Fruit fly (Drosophila melanogaster) whole organism, embryonic: ENCODE data around the gene CG46270.

ENCODE experiments used
- ATbp ChIP-seq: fragments of 200-800 bp; sonication (Bioruptor generic); optimal IDR thresholded peaks from 2 replicates; lab custom pipeline; 2017; ENCODE audit warnings: missing biosample characterization, mild to moderate bottlenecking, missing genetic modification characterization, missing genetic modification reagents
- B-H1 ChIP-seq: fragments of 200-800 bp; sonication (Bioruptor generic); IDR thresholded peaks from 3 replicates; pipeline ENCODE4 v1.3.6; 2022; ENCODE audit warnings: missing biosample characterization, missing genetic modification characterization
- C15 ChIP-seq: fragments of 200-800 bp; sonication (Bioruptor generic); IDR thresholded peaks from 3 replicates; pipeline ENCODE4 v1.3.6; 2022; ENCODE audit warnings: missing biosample characterization, missing genetic modification characterization
- CG11247 ChIP-seq: fragments of 200-800 bp; sonication (Bioruptor generic); IDR thresholded peaks from 2 replicates; pipeline ENCODE4 v1.3.6; 2022; ENCODE audit warnings: missing biosample characterization, missing genetic modification characterization
- CG11504 ChIP-seq: fragments of 200-800 bp; sonication (Bioruptor generic); optimal IDR thresholded peaks from 3 replicates; lab custom pipeline; 2019; ENCODE audit warnings: missing biosample characterization, mild to moderate bottlenecking, missing genetic modification characterization, moderate library complexity
- CG12299 ChIP-seq: fragments of 200-800 bp; sonication (Bioruptor generic); optimal IDR thresholded peaks from 2 replicates; lab custom pipeline; 2018; ENCODE audit warnings: missing biosample characterization, mild to moderate bottlenecking, missing genetic modification characterization
- CG13424 ChIP-seq: fragments of 200-800 bp; sonication (Bioruptor generic); optimal IDR thresholded peaks from 2 replicates; lab custom pipeline; 2019; ENCODE audit warnings: missing biosample characterization, mild to moderate bottlenecking, missing genetic modification characterization, moderate library complexity
- CG14441 ChIP-seq: fragments of 200-800 bp; sonication (Bioruptor generic); IDR thresholded peaks from 2 replicates; pipeline ENCODE4 v1.3.6; 2022; ENCODE audit warnings: missing biosample characterization, missing genetic modification characterization
- CG15011 ChIP-seq: fragments of 200-800 bp; sonication (Bioruptor generic); optimal IDR thresholded peaks from 3 replicates; lab custom pipeline; 2018; ENCODE audit warnings: missing biosample characterization, mild to moderate bottlenecking, missing genetic modification characterization
- CG17829 ChIP-seq: fragments of 200-800 bp; optimal IDR thresholded peaks from 2 replicates; lab custom pipeline; 2019; ENCODE audit warnings: missing biosample characterization, mild to moderate bottlenecking, missing genetic modification characterization, moderate library complexity
- CG18599 ChIP-seq: fragments of 200-800 bp; sonication (Bioruptor generic); optimal IDR thresholded peaks from 3 replicates; lab custom pipeline; 2017; ENCODE audit warnings: missing biosample characterization, missing genetic modification characterization, mild to moderate bottlenecking, moderate library complexity, missing genetic modification reagents
- CG2116 ChIP-seq: fragments of 200-800 bp; sonication (Bioruptor generic); optimal IDR thresholded peaks from 3 replicates; lab custom pipeline; 2018; ENCODE audit warnings: missing biosample characterization, mild to moderate bottlenecking, missing genetic modification characterization
- CG2712 ChIP-seq: fragments of 200-800 bp; optimal IDR thresholded peaks from 3 replicates; lab custom pipeline; 2019; ENCODE audit warnings: missing biosample characterization, mild to moderate bottlenecking, missing genetic modification characterization, moderate library complexity
- CG3838 ChIP-seq: fragments of 200-800 bp; sonication (Bioruptor generic); optimal IDR thresholded peaks from 3 replicates; lab custom pipeline; 2016; ENCODE audit warnings: missing biosample characterization, missing genetic modification characterization
- CG4820 ChIP-seq: fragments of 200-800 bp; sonication (Bioruptor generic); optimal IDR thresholded peaks from 3 replicates; lab custom pipeline; 2016; ENCODE audit warnings: missing biosample characterization, missing genetic modification characterization
- CG5953 ChIP-seq: fragments of 200-800 bp; sonication (Bioruptor generic); IDR thresholded peaks from 2 replicates; pipeline ENCODE4 v1.3.6; 2022; ENCODE audit warnings: missing biosample characterization, missing genetic modification characterization
- CG6272 ChIP-seq: fragments of 200-800 bp; sonication (Bioruptor generic); IDR thresholded peaks from 2 replicates; pipeline ENCODE4 v1.3.6; 2022; ENCODE audit warnings: missing biosample characterization, missing genetic modification characterization
- CG8089 ChIP-seq: fragments of 200-800 bp; sonication (Bioruptor generic); optimal IDR thresholded peaks from 3 replicates; lab custom pipeline; 2016; ENCODE audit warnings: missing biosample characterization, missing genetic modification characterization
- CG8924 ChIP-seq: fragments of 200-800 bp; optimal IDR thresholded peaks from 3 replicates; lab custom pipeline; 2019; ENCODE audit warnings: missing biosample characterization, mild to moderate bottlenecking, missing genetic modification characterization, moderate library complexity
- Dref ChIP-seq: fragments of 200-800 bp; sonication (Bioruptor generic); IDR thresholded peaks from 2 replicates; pipeline ENCODE4 v1.3.6; 2022; ENCODE audit warnings: missing biosample characterization, missing genetic modification characterization
- Fer1 ChIP-seq: fragments of 200-800 bp; sonication (Bioruptor generic); optimal IDR thresholded peaks from 2 replicates; lab custom pipeline; 2017; ENCODE audit warnings: missing biosample characterization, mild to moderate bottlenecking, missing genetic modification characterization
- HLH3B ChIP-seq: fragments of 200-800 bp; sonication (Bioruptor generic); IDR thresholded peaks from 2 replicates; pipeline ENCODE4 v1.3.6; 2022; ENCODE audit warnings: missing biosample characterization, missing genetic modification characterization
- Hr39 ChIP-seq: fragments of >200 bp; optimal IDR thresholded peaks from 2 replicates; lab custom pipeline; 2017
- Hr51 ChIP-seq, 2 experiments: fragments of 200-800 bp; sonication (Bioruptor generic); optimal IDR thresholded peaks; 2 replicates in 1 of 2; 3 replicates in 1 of 2; lab custom pipeline; 2016 to 2018; ENCODE audit warnings: missing biosample characterization in 2 of 2, missing genetic modification characterization in 2 of 2, mild to moderate bottlenecking in 1 of 2, moderate library complexity in 1 of 2
- Lim3 ChIP-seq: fragments of 200-800 bp; sonication (Bioruptor generic); IDR thresholded peaks from 2 replicates; pipeline ENCODE4 v1.3.6; 2022; ENCODE audit warnings: missing biosample characterization, missing genetic modification characterization
- Nf-YC ChIP-seq: fragments of 200-800 bp; optimal IDR thresholded peaks from 3 replicates; lab custom pipeline; 2019; ENCODE audit warnings: missing biosample characterization, mild to moderate bottlenecking, missing genetic modification characterization, moderate library complexity
- Poxn ChIP-seq: fragments of 200-800 bp; sonication (Bioruptor generic); IDR thresholded peaks from 2 replicates; pipeline ENCODE4 v1.3.6; 2022; ENCODE audit warnings: missing biosample characterization, missing genetic modification characterization
- Sox100B ChIP-seq: fragments of 200-800 bp; sonication (Bioruptor generic); optimal IDR thresholded peaks from 3 replicates; lab custom pipeline; 2018; ENCODE audit warnings: missing biosample characterization, mild to moderate bottlenecking, missing genetic modification characterization
- Taf1 ChIP-seq: fragments of 200-800 bp; sonication (Bioruptor generic); IDR thresholded peaks from 2 replicates; pipeline ENCODE4 v1.3.6; 2022; ENCODE audit warnings: missing biosample characterization, missing genetic modification characterization
- Usf ChIP-seq: fragments of 200-800 bp; sonication (Bioruptor generic); optimal IDR thresholded peaks from 2 replicates; lab custom pipeline; 2017; ENCODE audit warnings: missing genotype, missing biosample characterization, missing genetic modification characterization
- bsh ChIP-seq, 2 experiments: fragments of 200-800 bp; sonication (Bioruptor generic); optimal IDR thresholded peaks; 2 replicates each; lab custom pipeline; 2017 to 2018; ENCODE audit warnings: mild to moderate bottlenecking in 2 of 2, missing biosample characterization in 2 of 2, missing genetic modification characterization in 2 of 2, moderate library complexity in 1 of 2
- btn ChIP-seq: fragments of 200-800 bp; sonication (Bioruptor generic); optimal IDR thresholded peaks from 2 replicates; lab custom pipeline; 2016; ENCODE audit warnings: missing biosample characterization, missing genetic modification characterization
- chif ChIP-seq, 2 experiments: fragments of 200-800 bp; sonication (Bioruptor generic); optimal IDR thresholded peaks; 3 replicates each; lab custom pipeline; 2016; ENCODE audit warnings: missing biosample characterization in 2 of 2, missing genetic modification characterization in 2 of 2
- chinmo ChIP-seq: fragments of 200-800 bp; sonication (Bioruptor generic); IDR thresholded peaks from 4 replicates; pipeline ENCODE4 v1.3.6; 2022; ENCODE audit warnings: missing biosample characterization, missing genetic modification characterization; ENCODE audit not compliant: partially characterized antibody
- crol ChIP-seq: fragments of 200-800 bp; sonication (Bioruptor generic); IDR thresholded peaks from 2 replicates; pipeline ENCODE4 v1.3.6; 2022; ENCODE audit warnings: missing biosample characterization, missing genetic modification characterization
- dmrt11E ChIP-seq: fragments of 200-800 bp; sonication (Bioruptor generic); optimal IDR thresholded peaks from 3 replicates; lab custom pipeline; 2018; ENCODE audit warnings: missing biosample characterization, mild to moderate bottlenecking, missing genetic modification characterization, moderate library complexity
- dmrt99B ChIP-seq: fragments of 200-800 bp; sonication (Bioruptor generic); optimal IDR thresholded peaks from 2 replicates; lab custom pipeline; 2018; ENCODE audit warnings: missing biosample characterization, mild to moderate bottlenecking, missing genetic modification characterization, moderate library complexity
- ewg ChIP-seq: fragments of 200-800 bp; sonication (Bioruptor generic); optimal IDR thresholded peaks from 3 replicates; lab custom pipeline; 2017; ENCODE audit warnings: mild to moderate bottlenecking, missing biosample characterization, missing genetic modification reagents, missing genetic modification characterization
- exex ChIP-seq: fragments of 200-800 bp; sonication (Bioruptor generic); optimal IDR thresholded peaks from 4 replicates; lab custom pipeline; 2018; ENCODE audit warnings: missing biosample characterization, mild to moderate bottlenecking, missing genetic modification characterization, moderate library complexity
- grn ChIP-seq: fragments of 200-800 bp; sonication (Bioruptor generic); optimal IDR thresholded peaks from 3 replicates; lab custom pipeline; 2017; ENCODE audit warnings: missing biosample characterization, missing genetic modification characterization
- hth ChIP-seq: fragments of >200 bp; optimal IDR thresholded peaks from 2 replicates; lab custom pipeline; 2017; ENCODE audit warnings: inconsistent platforms
- jumu ChIP-seq: fragments of 200-800 bp; sonication (Bioruptor generic); optimal IDR thresholded peaks from 3 replicates; lab custom pipeline; 2016; ENCODE audit warnings: missing biosample characterization, missing genetic modification characterization
- kah ChIP-seq: fragments of 200-800 bp; sonication (Bioruptor generic); optimal IDR thresholded peaks from 2 replicates; lab custom pipeline; 2018; ENCODE audit warnings: missing biosample characterization, mild to moderate bottlenecking, missing genetic modification characterization
- lmd ChIP-seq: fragments of 200-800 bp; sonication (Bioruptor generic); IDR thresholded peaks from 2 replicates; pipeline ENCODE4 v1.3.6; 2022; ENCODE audit warnings: missing biosample characterization, missing genetic modification characterization
- nerfin-2 ChIP-seq: fragments of 200-800 bp; sonication (Bioruptor generic); IDR thresholded peaks from 2 replicates; pipeline ENCODE4 v1.3.6; 2022; ENCODE audit warnings: missing biosample characterization, missing genetic modification characterization; ENCODE audit not compliant: partially characterized antibody
- run ChIP-seq: fragments of 200-800 bp; sonication (Bioruptor generic); optimal IDR thresholded peaks from 3 replicates; lab custom pipeline; 2018; ENCODE audit warnings: missing biosample characterization, mild to moderate bottlenecking, missing genetic modification characterization
- sna ChIP-seq: fragments of 200-800 bp; sonication (Bioruptor generic); IDR thresholded peaks from 2 replicates; pipeline ENCODE4 v1.3.6; 2022; ENCODE audit warnings: missing biosample characterization, missing genetic modification characterization; ENCODE audit not compliant: partially characterized antibody
- so ChIP-seq: fragments of 200-800 bp; sonication (Bioruptor generic); IDR thresholded peaks from 3 replicates; pipeline ENCODE4 v1.3.6; 2022; ENCODE audit warnings: missing biosample characterization, missing genetic modification characterization
- trh ChIP-seq: fragments of 200-800 bp; sonication (Bioruptor generic); optimal IDR thresholded peaks from 2 replicates; lab custom pipeline; 2016; ENCODE audit warnings: missing biosample characterization, missing genetic modification characterization
- wdn ChIP-seq: fragments of 200-800 bp; sonication (Bioruptor generic); IDR thresholded peaks from 2 replicates; pipeline ENCODE4 v1.3.6; 2022; ENCODE audit warnings: missing biosample characterization, missing genetic modification characterization
- zen ChIP-seq: fragments of 200-800 bp; sonication (Bioruptor generic); optimal IDR thresholded peaks from 3 replicates; lab custom pipeline; 2018; ENCODE audit warnings: missing biosample characterization, mild to moderate bottlenecking, missing genetic modification characterization, moderate library complexity

CG46270 gene

dm6 chr3R:10415923-10416322 lies 12.3 kb downstream of the CG46270 start, which contains the start of gene CG6345 (continued):
- TF ChIP-seq CG8924 (tag; lab: Kevin White, UChicago) (peak; percentile 54), CG3838 (GFP tag; lab: Kevin White, UChicago) (peak; percentile 75), jumu (peak; percentile 66), btn (GFP tag; lab: Kevin White, UChicago) (peak; percentile 89), bsh (GFP tag; optimal IDR thresholded peaks at IDR 0.05; lab: Kevin White, UChicago) (peak in 1 of 2 experiments; percentile 84), wdn (GFP tag; lab: Robert Waterston, UW) (no peak), Hr39 (lab: Kevin White, UChicago) (no peak), lmd (GFP tag; lab: Robert Waterston, UW) (peak; percentile 80), chinmo (GFP tag; lab: Robert Waterston, UW) (no peak), Nf-YC (tag; lab: Kevin White, UChicago) (peak; percentile 81), crol (no peak), Taf1 (GFP tag; lab: Robert Waterston, UW) (no peak; the same call in 1 of the 2 replicates), HLH3B (GFP tag; lab: Robert Waterston, UW) (peak; percentile 78), CG15011 (GFP tag; lab: Kevin White, UChicago) (peak; percentile 75), ATbp (GFP tag; lab: Kevin White, UChicago) (peak; percentile 79), dmrt99B (peak; percentile 79), kah (GFP tag; lab: Kevin White, UChicago) (peak; percentile 85), Poxn (GFP tag; lab: Robert Waterston, UW) (no peak), grn (GFP tag; lab: Kevin White, UChicago) (no peak), CG11504 (tag; lab: Kevin White, UChicago) (peak; percentile 86), run (tag; lab: Kevin White, UChicago) (peak; percentile 21), Lim3 (GFP tag; lab: Robert Waterston, UW) (no peak), CG8089 (GFP tag; lab: Kevin White, UChicago) (peak; percentile 82), Sox100B (GFP tag; lab: Kevin White, UChicago) (peak; percentile 87), trh (peak; percentile 41), so (GFP tag; lab: Robert Waterston, UW) (0 out of 3 replicates have a peak, but pooled peaks have one; percentile 33), hth (no peak), CG6272 (GFP tag; lab: Robert Waterston, UW) (peak; percentile 45; the same call in 1 of the 2 replicates), CG4820 (peak; percentile 88), exex (tag; lab: Kevin White, UChicago) (peak; percentile 28), zen (peak; percentile 89), CG5953 (GFP tag; lab: Robert Waterston, UW) (no peak; the same call in 1 of the 2 replicates), Hr51 (GFP tag; optimal IDR thresholded peaks at IDR 0.05; lab: Kevin White, UChicago) (peak; percentile 61 to 78), CG17829 (peak; percentile 90), CG11247 (peak; percentile 87), CG12299 (tag; lab: Kevin White, UChicago) (peak; percentile 68), C15 (GFP tag; lab: Robert Waterston, UW) (peak; percentile 73; the same call in 2 of the 3 replicates), dmrt11E (tag; lab: Kevin White, UChicago) (peak; percentile 75), ewg (GFP tag; lab: Kevin White, UChicago) (peak; percentile 77), CG14441 (GFP tag; lab: Robert Waterston, UW) (peak; percentile 80), CG2116 (peak; percentile 67), nerfin-2 (no peak), Usf (no peak), chif (GFP tag; optimal IDR thresholded peaks at IDR 0.05; lab: Kevin White, UChicago) (peak; percentile 77 to 88), B-H1 (GFP tag; lab: Robert Waterston, UW) (peak; percentile 78), CG13424 (peak; percentile 81), CG18599 (peak; percentile 81), Dref (GFP tag; lab: Robert Waterston, UW) (no peak), CG2712 (tag; lab: Kevin White, UChicago) (peak; percentile 88), sna (GFP tag; lab: Robert Waterston, UW) (no peak), Fer1 (GFP tag; lab: Kevin White, UChicago) (peak; percentile 93)
